Worm (Caenorhabditis elegans) whole organism, young adult: ENCODE results near the gene sao-1.

Experiments used
- B0035.1 ChIP-seq: sonication (generic microtip); optimal IDR thresholded peaks from 2 replicates; lab custom pipeline; 2016; ENCODE audit warnings: missing genetic modification characterization, mild to moderate bottlenecking, missing compliant biosample characterization, missing genotype, missing genetic modification reagents
- B0261.1 ChIP-seq: sonication (generic microtip); optimal IDR thresholded peaks from 2 replicates; lab custom pipeline; 2016; ENCODE audit warnings: mild to moderate bottlenecking, missing genetic modification characterization, moderate library complexity, missing compliant biosample characterization
- F10E7.11 ChIP-seq: sonication (generic microtip); optimal IDR thresholded peaks from 2 replicates; lab custom pipeline; 2017; ENCODE audit warnings: mild to moderate bottlenecking, missing genetic modification characterization, moderate library complexity, missing compliant biosample characterization
- F22D6.2 ChIP-seq: sonication (generic microtip); optimal IDR thresholded peaks from 2 replicates; lab custom pipeline; 2016; ENCODE audit warnings: mild to moderate bottlenecking, missing genetic modification characterization, missing compliant biosample characterization
- F23B12.7 ChIP-seq: sonication (generic microtip); optimal IDR thresholded peaks from 2 replicates; lab custom pipeline; 2017; ENCODE audit warnings: missing genetic modification characterization, mild to moderate bottlenecking, missing compliant biosample characterization, antibody characterized with exemption, moderate library complexity; ENCODE audit not compliant: insufficient read depth
- Y53F4B.3 ChIP-seq: fragments of 200-800 bp; sonication (Bioruptor generic); IDR thresholded peaks from 2 replicates; pipeline ENCODE4 v1.3.6; 2022; ENCODE audit warnings: missing genetic modification reagents, missing genetic modification characterization, missing compliant biosample characterization
- ZK185.1 ChIP-seq: sonication (generic microtip); optimal IDR thresholded peaks from 2 replicates; lab custom pipeline; 2016; ENCODE audit warnings: mild to moderate bottlenecking, missing genetic modification characterization, missing compliant biosample characterization; ENCODE audit not compliant: poor library complexity, severe bottlenecking
- aptf-2 ChIP-seq: fragments of 200-800 bp; sonication (Bioruptor generic); conservative IDR thresholded peaks from 2 replicates; pipeline ENCODE4 v1.3.6; 2022; ENCODE audit warnings: missing genetic modification reagents, missing genetic modification characterization, missing compliant biosample characterization
- atf-7 ChIP-seq: sonication (generic microtip); optimal IDR thresholded peaks from 2 replicates; lab custom pipeline; 2017; ENCODE audit warnings: mild to moderate bottlenecking, missing genetic modification characterization, missing compliant biosample characterization
- attf-6 ChIP-seq: fragments of 200-800 bp; sonication (Bioruptor generic); IDR thresholded peaks from 2 replicates; pipeline ENCODE4 v1.3.6; 2022; ENCODE audit warnings: missing genetic modification reagents, missing genetic modification characterization, missing compliant biosample characterization
- cebp-2 ChIP-seq: fragments of 200-800 bp; sonication (Bioruptor generic); IDR thresholded peaks from 2 replicates; pipeline ENCODE4 v1.3.6; 2022; ENCODE audit warnings: missing genetic modification characterization, missing compliant biosample characterization
- ceh-100 ChIP-seq: fragments of 200-800 bp; sonication (Bioruptor generic); IDR thresholded peaks from 2 replicates; pipeline ENCODE4 v1.3.6; 2022; ENCODE audit warnings: missing genetic modification reagents, missing genetic modification characterization, missing compliant biosample characterization
- ceh-27 ChIP-seq: fragments of 200-800 bp; sonication (Bioruptor generic); optimal IDR thresholded peaks from 2 replicates; lab custom pipeline; 2018; ENCODE audit warnings: mild to moderate bottlenecking, missing genetic modification characterization, moderate library complexity, missing compliant biosample characterization
- ceh-58 ChIP-seq: fragments of 200-800 bp; sonication (Bioruptor generic); IDR thresholded peaks from 2 replicates; pipeline ENCODE4 v1.3.6; 2022; ENCODE audit warnings: missing genetic modification characterization, missing compliant biosample characterization
- ceh-91 ChIP-seq: fragments of 200-800 bp; sonication (Bioruptor generic); IDR thresholded peaks from 2 replicates; pipeline ENCODE4 v1.3.6; 2022; ENCODE audit warnings: missing genetic modification reagents, missing genetic modification characterization, missing compliant biosample characterization
- egl-44 ChIP-seq: fragments of 200-800 bp; sonication (Bioruptor generic); IDR thresholded peaks from 2 replicates; pipeline ENCODE4 v1.3.6; 2022; ENCODE audit warnings: missing genetic modification reagents, missing genetic modification characterization, missing compliant biosample characterization
- ekl-4 ChIP-seq: fragments of 200-800 bp; sonication (Bioruptor generic); IDR thresholded peaks from 2 replicates; pipeline ENCODE4 v1.3.6; 2022; ENCODE audit warnings: missing genetic modification reagents, missing genetic modification characterization, missing compliant biosample characterization
- gei-17 ChIP-seq: fragments of 200-800 bp; sonication (Bioruptor generic); optimal IDR thresholded peaks from 2 replicates; lab custom pipeline; 2018; ENCODE audit warnings: mild to moderate bottlenecking, missing genetic modification characterization, missing compliant biosample characterization
- hlh-26 ChIP-seq: fragments of 200-800 bp; sonication (Bioruptor generic); conservative IDR thresholded peaks from 2 replicates; pipeline ENCODE4 v1.3.6; 2022; ENCODE audit warnings: missing genetic modification reagents, missing genetic modification characterization, missing compliant biosample characterization
- hmg-1.2 ChIP-seq: fragments of 200-800 bp; sonication (Bioruptor generic); IDR thresholded peaks from 2 replicates; pipeline ENCODE4 v1.3.6; 2022; ENCODE audit warnings: missing genetic modification reagents, missing genetic modification characterization, missing compliant biosample characterization
- hmg-20 ChIP-seq: fragments of 200-800 bp; sonication (Bioruptor generic); IDR thresholded peaks from 2 replicates; pipeline ENCODE4 v1.3.6; 2022; ENCODE audit warnings: missing genetic modification reagents, missing genetic modification characterization, missing compliant biosample characterization
- let-607 ChIP-seq, 2 experiments: fragments of 200-800 bp in 1 of 2; sonication (Bioruptor generic) in 1 of 2; sonication (generic microtip) in 1 of 2; optimal IDR thresholded peaks; 2 replicates each; lab custom pipeline; 2016 to 2018; ENCODE audit warnings: mild to moderate bottlenecking in 2 of 2, missing compliant biosample characterization in 2 of 2, missing genetic modification characterization in 2 of 2, moderate library complexity in 2 of 2, missing genotype in 1 of 2
- lin-26 ChIP-seq: fragments of 200-800 bp; sonication (Bioruptor generic); IDR thresholded peaks from 2 replicates; pipeline ENCODE4 v1.3.6; 2022; ENCODE audit warnings: missing genetic modification reagents, missing genetic modification characterization, missing compliant biosample characterization
- lin-40 ChIP-seq: sonication (generic microtip); optimal IDR thresholded peaks from 2 replicates; lab custom pipeline; 2016; ENCODE audit warnings: missing genetic modification characterization, mild to moderate bottlenecking, missing compliant biosample characterization, missing genotype, missing genetic modification reagents
- lsl-1 ChIP-seq: fragments of 200-800 bp; sonication (Bioruptor generic); optimal IDR thresholded peaks from 2 replicates; lab custom pipeline; 2018; ENCODE audit warnings: mild to moderate bottlenecking, missing genetic modification characterization, moderate library complexity, missing compliant biosample characterization
- madf-3 ChIP-seq: fragments of 200-800 bp; sonication (Bioruptor generic); IDR thresholded peaks from 2 replicates; pipeline ENCODE4 v1.3.6; 2022; ENCODE audit warnings: missing genetic modification reagents, missing genetic modification characterization, missing compliant biosample characterization
- madf-6 ChIP-seq: fragments of 200-800 bp; sonication (Bioruptor generic); IDR thresholded peaks from 2 replicates; pipeline ENCODE4 v1.3.6; 2022; ENCODE audit warnings: missing genetic modification reagents, missing genetic modification characterization, missing compliant biosample characterization
- nfya-2 ChIP-seq: fragments of 200-800 bp; sonication (Bioruptor generic); IDR thresholded peaks from 2 replicates; pipeline ENCODE4 v1.3.6; 2022; ENCODE audit warnings: missing genetic modification reagents, missing genetic modification characterization, missing compliant biosample characterization
- nfyb-1 ChIP-seq: fragments of 200-800 bp; sonication (Bioruptor generic); IDR thresholded peaks from 2 replicates; pipeline ENCODE4 v1.3.6; 2022; ENCODE audit warnings: missing genetic modification reagents, missing genetic modification characterization, missing compliant biosample characterization
- nhr-179 ChIP-seq: sonication (generic microtip); optimal IDR thresholded peaks from 2 replicates; lab custom pipeline; 2016; ENCODE audit warnings: mild to moderate bottlenecking, missing genetic modification characterization, missing compliant biosample characterization
- nhr-27 ChIP-seq: fragments of 200-800 bp; sonication (Bioruptor generic); optimal IDR thresholded peaks from 2 replicates; lab custom pipeline; 2018; ENCODE audit warnings: mild to moderate bottlenecking, missing genetic modification characterization, moderate library complexity, missing compliant biosample characterization
- nhr-90 ChIP-seq: sonication (generic microtip); optimal IDR thresholded peaks from 2 replicates; lab custom pipeline; 2016; ENCODE audit warnings: missing genotype, mild to moderate bottlenecking, missing genetic modification characterization, missing compliant biosample characterization
- pbrm-1 ChIP-seq: fragments of 200-800 bp; sonication (Bioruptor generic); IDR thresholded peaks from 2 replicates; pipeline ENCODE4 v1.3.6; 2022; ENCODE audit warnings: missing genetic modification reagents, missing genetic modification characterization, missing compliant biosample characterization
- rcor-1 ChIP-seq: fragments of 200-800 bp; sonication (Bioruptor generic); IDR thresholded peaks from 2 replicates; pipeline ENCODE4 v1.3.6; 2022; ENCODE audit warnings: missing genetic modification reagents, missing genetic modification characterization, missing compliant biosample characterization
- rpc-1 ChIP-seq, 2 experiments: fragments of 150-350 bp in 1 of 2; sonication (generic microtip) in 1 of 2; optimal IDR thresholded peaks; 2 replicates each; lab custom pipeline; 2014 to 2018; ENCODE audit warnings: missing biosample characterization in 1 of 2, missing genetic modification characterization in 1 of 2, missing genetic modification reagents in 1 of 2, missing genotype in 1 of 2
- sdz-38 ChIP-seq: sonication (generic microtip); optimal IDR thresholded peaks from 2 replicates; lab custom pipeline; 2016; ENCODE audit warnings: missing genotype, missing genetic modification characterization, missing compliant biosample characterization
- snpc-1.1 ChIP-seq: sonication (generic microtip); optimal IDR thresholded peaks from 2 replicates; lab custom pipeline; 2017; ENCODE audit warnings: missing genetic modification characterization, mild to moderate bottlenecking, missing compliant biosample characterization, antibody characterized with exemption, moderate library complexity, missing genotype, missing genetic modification reagents; ENCODE audit not compliant: insufficient read depth
- snpc-1.3 ChIP-seq: sonication (generic microtip); optimal IDR thresholded peaks from 2 replicates; lab custom pipeline; 2017; ENCODE audit warnings: missing genetic modification characterization, mild to moderate bottlenecking, missing compliant biosample characterization, antibody characterized with exemption, moderate library complexity, missing genotype, missing genetic modification reagents; ENCODE audit not compliant: insufficient read depth
- snpc-3.4 ChIP-seq: sonication (generic microtip); optimal IDR thresholded peaks from 2 replicates; lab custom pipeline; 2017; ENCODE audit warnings: missing genetic modification characterization, mild to moderate bottlenecking, missing compliant biosample characterization, antibody characterized with exemption, moderate library complexity, missing genotype, missing genetic modification reagents
- snpc-4 ChIP-seq, 5 experiments: fragments of 150-350 bp in 1 of 5; sonication (generic microtip) in 4 of 5; optimal IDR thresholded peaks; 2 replicates each; lab custom pipeline; 2014 to 2018; ENCODE audit warnings: missing genetic modification characterization in 5 of 5, missing biosample characterization in 3 of 5, antibody characterized with exemption in 2 of 5, mild to moderate bottlenecking in 2 of 5, missing compliant biosample characterization in 2 of 5, missing genotype in 2 of 5, moderate library complexity in 2 of 5, missing genetic modification reagents in 1 of 5
- tbp1 ChIP-seq: fragments of 200-800 bp; sonication (Bioruptor generic); optimal IDR thresholded peaks from 2 replicates; lab custom pipeline; 2018; ENCODE audit warnings: mild to moderate bottlenecking, missing genetic modification characterization, missing compliant biosample characterization
- unc-130 ChIP-seq: sonication (generic microtip); optimal IDR thresholded peaks from 2 replicates; lab custom pipeline; 2016; ENCODE audit warnings: missing genetic modification reagents, missing genetic modification characterization, missing compliant biosample characterization
- zim-3 ChIP-seq: sonication (generic microtip); optimal IDR thresholded peaks from 2 replicates; lab custom pipeline; 2017; ENCODE audit warnings: mild to moderate bottlenecking, missing genetic modification characterization, moderate library complexity, missing compliant biosample characterization
- ztf-22 ChIP-seq: fragments of 200-800 bp; sonication (Bioruptor generic); optimal IDR thresholded peaks from 2 replicates; lab custom pipeline; 2018; ENCODE audit warnings: mild to moderate bottlenecking, missing genetic modification characterization, moderate library complexity, missing compliant biosample characterization
- ztf-26 ChIP-seq: sonication (generic microtip); optimal IDR thresholded peaks from 2 replicates; lab custom pipeline; 2017; ENCODE audit warnings: missing genetic modification characterization, missing compliant biosample characterization
- ztf-28 ChIP-seq: fragments of 200-800 bp; sonication (Bioruptor generic); IDR thresholded peaks from 2 replicates; pipeline ENCODE4 v1.3.6; 2022; ENCODE audit warnings: missing genetic modification reagents, missing genetic modification characterization, missing compliant biosample characterization

Gene sao-1

ce11 chrV:14008353-14008859 lies 44.7 kb downstream of the sao-1 start (continued):
- TF ChIP-seq ztf-26 (tag; lab: Kevin White, UChicago) (peak; percentile 47), egl-44 (GFP tag; lab: Robert Waterston, UW) (no peak), B0261.1 (tag; lab: Kevin White, UChicago) (no peak), hlh-26 (GFP tag; lab: Robert Waterston, UW) (no peak), snpc-1.1 (tag; lab: Kevin White, UChicago) (no peak), rpc-1 (optimal IDR thresholded peaks at IDR 0.05; lab: Kevin White, UChicago) (no peak), rpc-1 (tag; optimal IDR thresholded peaks at IDR 0.05; lab: Kevin White, UChicago) (no peak), pbrm-1 (GFP tag; lab: Robert Waterston, UW) (peak; percentile 59; the same call in 1 of the 2 replicates), gei-17 (GFP tag; lab: Kevin White, UChicago) (no peak), nfya-2 (GFP tag; lab: Robert Waterston, UW) (peak; percentile 76; the same call in 1 of the 2 replicates), aptf-2 (GFP tag; lab: Robert Waterston, UW) (no peak), nhr-90 (tag; lab: Kevin White, UChicago) (peak; percentile 17), ZK185.1 (tag; lab: Kevin White, UChicago) (no peak), snpc-4 (GFP tag; optimal IDR thresholded peaks at IDR 0.05; lab: Kevin White, UChicago) (no peak), snpc-4 (tag; optimal IDR thresholded peaks at IDR 0.05; lab: Kevin White, UChicago) (peak in 1 of 4 experiments; percentile 24), ztf-22 (GFP tag; lab: Kevin White, UChicago) (peak; percentile 4), madf-6 (GFP tag; lab: Robert Waterston, UW) (peak; percentile 63), nfyb-1 (GFP tag; lab: Robert Waterston, UW) (peak; percentile 62; the same call in 1 of the 2 replicates), sdz-38 (tag; lab: Kevin White, UChicago) (no peak), nhr-179 (tag; lab: Kevin White, UChicago) (no peak), ceh-58 (GFP tag; lab: Robert Waterston, UW) (no peak), lin-26 (peak; percentile 30; the same call in 1 of the 2 replicates), tbp1 (GFP tag; lab: Kevin White, UChicago) (no peak), snpc-3.4 (no peak), cebp-2 (no peak), F22D6.2 (tag; lab: Kevin White, UChicago) (no peak), snpc-1.3 (tag; lab: Kevin White, UChicago) (peak; percentile 37), ekl-4 (GFP tag; lab: Robert Waterston, UW) (peak; percentile 40; the same call in 1 of the 2 replicates), hmg-1.2 (peak; percentile 8; the same call in 1 of the 2 replicates), ztf-28 (no peak), ceh-27 (GFP tag; lab: Kevin White, UChicago) (no peak), rcor-1 (peak; percentile 41), ceh-100 (GFP tag; lab: Robert Waterston, UW) (no peak), unc-130 (GFP tag; lab: Kevin White, UChicago) (no peak), nhr-27 (tag; lab: Kevin White, UChicago) (no peak), B0035.1 (tag; lab: Kevin White, UChicago) (no peak), lin-40 (tag; lab: Kevin White, UChicago) (peak; percentile 36), attf-6 (peak; percentile 75; the same call in 1 of the 2 replicates), hmg-20 (GFP tag; lab: Robert Waterston, UW) (0 out of 2 replicates have a peak, but pooled peaks have one; percentile 64), let-607 (tag; optimal IDR thresholded peaks at IDR 0.05; lab: Kevin White, UChicago) (peak; percentile 65 to 79), F10E7.11 (tag; lab: Kevin White, UChicago) (peak; percentile 44), lsl-1 (GFP tag; lab: Kevin White, UChicago) (no peak), Y53F4B.3 (no peak), ceh-91 (GFP tag; lab: Robert Waterston, UW) (no peak), zim-3 (tag; lab: Kevin White, UChicago) (peak; percentile 27), F23B12.7 (tag; lab: Kevin White, UChicago) (no peak), madf-3 (GFP tag; lab: Robert Waterston, UW) (peak; percentile 72; the same call in 1 of the 2 replicates), atf-7 (tag; lab: Kevin White, UChicago) (peak; percentile 12)
